Worm (Caenorhabditis elegans) whole organism, early embryonic: ENCODE data around the gene acl-9.

ENCODE experiments used
- ama-1 ChIP-seq: fragments of 150-350 bp; optimal IDR thresholded peaks from 2 replicates; lab custom pipeline; 2014
- ceh-13 ChIP-seq: fragments of 200-800 bp; sonication (Bioruptor generic); optimal IDR thresholded peaks from 2 replicates; lab custom pipeline; 2018; ENCODE audit warnings: mild to moderate bottlenecking, missing genetic modification characterization, missing compliant biosample characterization
- ceh-36 ChIP-seq: sonication (generic microtip); optimal IDR thresholded peaks from 2 replicates; lab custom pipeline; 2016; ENCODE audit warnings: missing genetic modification characterization, inconsistent platforms, missing compliant biosample characterization
- ets-7 ChIP-seq: sonication (generic microtip); optimal IDR thresholded peaks from 2 replicates; lab custom pipeline; 2016; ENCODE audit warnings: missing genotype, missing genetic modification characterization, missing compliant biosample characterization
- flt-1 ChIP-seq: fragments of 200-800 bp; sonication (Bioruptor generic); IDR thresholded peaks from 2 replicates; pipeline ENCODE4 v1.3.6; 2022; ENCODE audit warnings: missing genetic modification characterization, missing compliant biosample characterization
- hmbx-1 ChIP-seq: sonication (generic microtip); optimal IDR thresholded peaks from 2 replicates; lab custom pipeline; 2016; ENCODE audit warnings: mild to moderate bottlenecking, missing genetic modification characterization, missing compliant biosample characterization
- hmg-4 ChIP-seq: fragments of 200-800 bp; sonication (Bioruptor generic); optimal IDR thresholded peaks from 2 replicates; lab custom pipeline; 2018; ENCODE audit warnings: mild to moderate bottlenecking, missing genetic modification characterization, missing compliant biosample characterization
- pes-1 ChIP-seq: fragments of 200-800 bp; sonication (Bioruptor generic); IDR thresholded peaks from 2 replicates; pipeline ENCODE4 v1.3.6; 2022; ENCODE audit warnings: missing genetic modification reagents, missing genetic modification characterization, missing compliant biosample characterization
- scrt-1 ChIP-seq: fragments of 200-800 bp; sonication (Bioruptor generic); IDR thresholded peaks from 2 replicates; pipeline ENCODE4 v1.3.6; 2022; ENCODE audit warnings: missing genetic modification characterization, missing compliant biosample characterization
- sea-1 ChIP-seq: fragments of 200-800 bp; sonication (Bioruptor generic); conservative IDR thresholded peaks from 2 replicates; pipeline ENCODE4 v1.3.6; 2022; ENCODE audit warnings: missing genetic modification characterization, missing compliant biosample characterization
- tbx-37 ChIP-seq: fragments of 200-800 bp; sonication (Bioruptor generic); conservative IDR thresholded peaks from 2 replicates; pipeline ENCODE4 v1.3.6; 2022; ENCODE audit warnings: missing genetic modification reagents, missing genetic modification characterization, missing compliant biosample characterization
- tra-4 ChIP-seq: sonication (generic microtip); optimal IDR thresholded peaks from 2 replicates; lab custom pipeline; 2017; ENCODE audit warnings: missing genetic modification characterization, missing compliant biosample characterization

ce11 chrV:6493821-6494220, 40.8 kb downstream of the acl-9 start, which contains the start of gene cpt-6:
- TF ChIP-seq ceh-13 (no peak), sea-1 (GFP tag; lab: Robert Waterston, UW) (no peak), scrt-1 (no peak), ama-1 (no peak), tbx-37 (no peak), hmg-4 (no peak), flt-1 (GFP tag; lab: Robert Waterston, UW) (no peak), ets-7 (tag; lab: Kevin White, UChicago) (no peak), hmbx-1 (tag; lab: Kevin White, UChicago) (no peak), ceh-36 (tag; lab: Kevin White, UChicago) (no peak), pes-1 (GFP tag; lab: Robert Waterston, UW) (no peak), tra-4 (no peak)
